Worm (Caenorhabditis elegans): Measurements from ENCODE around the gene Y42H9AR.2.

DNA sequence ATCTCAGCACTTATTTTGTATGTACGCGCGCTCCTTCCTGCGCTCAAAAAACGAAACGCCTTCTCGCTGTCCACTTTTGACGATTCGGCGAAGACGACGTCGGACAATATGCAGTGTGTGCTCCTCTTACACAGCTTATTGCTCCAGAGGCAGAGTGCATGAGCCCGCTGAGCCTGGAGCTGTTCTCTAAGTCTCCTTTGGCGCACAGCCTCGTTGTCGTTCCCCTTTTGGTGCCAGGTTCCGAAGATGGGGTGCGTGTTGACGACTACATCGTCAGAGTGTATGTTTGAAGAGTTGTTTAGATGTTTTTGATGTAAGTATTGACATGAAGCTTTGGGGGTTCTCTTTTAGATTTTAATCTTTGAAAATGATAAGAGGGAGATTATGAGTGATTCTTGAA is 29.4 kb upstream of the Y42H9AR.2 start:
- no peak for TF ChIP-seq ceh-39 (tag; optimal IDR thresholded peaks at IDR 0.05)
- no peak for TF ChIP-seq nhr-237 (tag; optimal IDR thresholded peaks at IDR 0.05)
- no peak for TF ChIP-seq nhr-12 (tag; optimal IDR thresholded peaks at IDR 0.05)
- no peak for TF ChIP-seq M03D4.4 (tag; optimal IDR thresholded peaks at IDR 0.05)
- no peak for TF ChIP-seq lin-13 (tag; optimal IDR thresholded peaks at IDR 0.05)
- no peak for TF ChIP-seq nhr-2 (tag; optimal IDR thresholded peaks at IDR 0.05)
- TF ChIP-seq unc-62 (GFP tag; optimal IDR thresholded peaks at IDR 0.05) = no peak
- no peak for TF ChIP-seq lsy-2 (tag; optimal IDR thresholded peaks at IDR 0.05)
- no peak for TF ChIP-seq mep-1 (tag; optimal IDR thresholded peaks at IDR 0.05)
- TF ChIP-seq tbx-8 (GFP tag; optimal IDR thresholded peaks at IDR 0.05) = no peak
- TF ChIP-seq unc-39 (tag; optimal IDR thresholded peaks at IDR 0.05) = no peak
- no peak for TF ChIP-seq nhr-28 (tag; optimal IDR thresholded peaks at IDR 0.05)

Measured in whole organism, mixed stage, embryonic.